Fruit fly (Drosophila melanogaster) whole organism, embryonic: ENCODE measurements around the gene Cp190.

Experiments used
- Antp ChIP-seq: fragments of 200-800 bp; sonication (Bioruptor generic); optimal IDR thresholded peaks from 3 replicates; lab custom pipeline; 2016; ENCODE audit warnings: missing biosample characterization, missing genetic modification characterization
- BEAF-32 ChIP-seq: fragments of 200-800 bp; sonication (Bioruptor generic); optimal IDR thresholded peaks from 3 replicates; lab custom pipeline; 2017; ENCODE audit warnings: missing biosample characterization, missing genetic modification characterization, mild to moderate bottlenecking, moderate library complexity, missing genetic modification reagents
- CG10321 ChIP-seq: fragments of 200-800 bp; sonication (Bioruptor generic); IDR thresholded peaks from 2 replicates; pipeline ENCODE4 v1.3.6; 2022; ENCODE audit warnings: missing biosample characterization, missing genetic modification characterization
- CG11723 ChIP-seq: fragments of 200-800 bp; sonication (Bioruptor generic); optimal IDR thresholded peaks from 2 replicates; lab custom pipeline; 2017; ENCODE audit warnings: missing biosample characterization, mild to moderate bottlenecking, missing genetic modification characterization
- CG12391 ChIP-seq: fragments of 200-800 bp; sonication (Bioruptor generic); optimal IDR thresholded peaks from 3 replicates; lab custom pipeline; 2018; ENCODE audit warnings: missing biosample characterization, mild to moderate bottlenecking, missing genetic modification characterization, moderate library complexity
- CG12942 ChIP-seq: fragments of 200-800 bp; sonication (Bioruptor generic); optimal IDR thresholded peaks from 3 replicates; lab custom pipeline; 2016; ENCODE audit warnings: missing biosample characterization, missing genetic modification characterization
- CG15479 ChIP-seq: fragments of 200-800 bp; sonication (Bioruptor generic); optimal IDR thresholded peaks from 3 replicates; lab custom pipeline; 2019; ENCODE audit warnings: missing biosample characterization, mild to moderate bottlenecking, missing genetic modification characterization, moderate library complexity
- CG15514 ChIP-seq: fragments of 200-800 bp; sonication (Bioruptor generic); optimal IDR thresholded peaks from 3 replicates; lab custom pipeline; 2017; ENCODE audit warnings: missing biosample characterization, missing genetic modification characterization, mild to moderate bottlenecking, moderate library complexity, missing genetic modification reagents
- CG17802 ChIP-seq: fragments of 200-800 bp; sonication (Bioruptor generic); optimal IDR thresholded peaks from 2 replicates; lab custom pipeline; 2018; ENCODE audit warnings: missing biosample characterization, mild to moderate bottlenecking, missing genetic modification characterization, moderate library complexity
- CG4282 ChIP-seq: fragments of 200-800 bp; sonication (Bioruptor generic); optimal IDR thresholded peaks from 2 replicates; lab custom pipeline; 2016; ENCODE audit warnings: missing biosample characterization, missing genetic modification characterization
- CG4617 ChIP-seq: fragments of 200-800 bp; sonication (Bioruptor generic); optimal IDR thresholded peaks from 3 replicates; lab custom pipeline; 2016; ENCODE audit warnings: missing biosample characterization, missing genetic modification characterization, borderline replicate concordance
- CG5180 ChIP-seq: fragments of 200-800 bp; sonication (Bioruptor generic); optimal IDR thresholded peaks from 3 replicates; lab custom pipeline; 2017; ENCODE audit warnings: missing biosample characterization, missing genetic modification characterization, mild to moderate bottlenecking, moderate library complexity, missing genetic modification reagents
- CG6854 ChIP-seq: fragments of 200-800 bp; sonication (Bioruptor generic); optimal IDR thresholded peaks from 3 replicates; lab custom pipeline; 2017; ENCODE audit warnings: missing biosample characterization, mild to moderate bottlenecking, missing genetic modification characterization
- CG7987 ChIP-seq: fragments of 200-800 bp; sonication (Bioruptor generic); optimal IDR thresholded peaks from 2 replicates; lab custom pipeline; 2018; ENCODE audit warnings: missing biosample characterization, mild to moderate bottlenecking, missing genetic modification characterization, moderate library complexity
- CG8388 ChIP-seq: fragments of 200-800 bp; sonication (Bioruptor generic); optimal IDR thresholded peaks from 2 replicates; lab custom pipeline; 2019; ENCODE audit warnings: missing biosample characterization, mild to moderate bottlenecking, missing genetic modification characterization, moderate library complexity
- CHES-1-like ChIP-seq: fragments of 200-800 bp; sonication (Bioruptor generic); optimal IDR thresholded peaks from 2 replicates; lab custom pipeline; 2016; ENCODE audit warnings: missing biosample characterization, missing genetic modification characterization
- Chrac-16 ChIP-seq: fragments of 200-800 bp; sonication (Bioruptor generic); optimal IDR thresholded peaks from 3 replicates; lab custom pipeline; 2016; ENCODE audit warnings: missing biosample characterization, missing genetic modification characterization
- D ChIP-seq, 2 experiments: fragments of 200-800 bp in 1 of 2; fragments of >200 bp in 1 of 2; sonication (Bioruptor generic) in 1 of 2; optimal IDR thresholded peaks; 2 replicates in 1 of 2; 3 replicates in 1 of 2; lab custom pipeline; 2017; ENCODE audit warnings: mild to moderate bottlenecking in 1 of 2, missing biosample characterization in 1 of 2, missing genetic modification characterization in 1 of 2, missing genetic modification reagents in 1 of 2
- Deaf1 ChIP-seq: fragments of 200-800 bp; optimal IDR thresholded peaks from 3 replicates; lab custom pipeline; 2019; ENCODE audit warnings: missing biosample characterization, mild to moderate bottlenecking, missing genetic modification characterization, moderate library complexity
- Dek ChIP-seq: fragments of 200-800 bp; sonication (Bioruptor generic); optimal IDR thresholded peaks from 3 replicates; lab custom pipeline; 2019; ENCODE audit warnings: missing biosample characterization, mild to moderate bottlenecking, missing genetic modification characterization, moderate library complexity
- Gsc ChIP-seq: fragments of 200-800 bp; sonication (Bioruptor generic); IDR thresholded peaks from 2 replicates; pipeline ENCODE4 v1.3.6; 2022; ENCODE audit warnings: missing biosample characterization, missing genetic modification characterization
- HmgZ ChIP-seq: fragments of 200-800 bp; sonication (Bioruptor generic); optimal IDR thresholded peaks from 2 replicates; lab custom pipeline; 2018; ENCODE audit warnings: missing biosample characterization, mild to moderate bottlenecking, missing genetic modification characterization
- MESR4 ChIP-seq: fragments of 200-800 bp; sonication (Bioruptor generic); optimal IDR thresholded peaks from 2 replicates; lab custom pipeline; 2018; ENCODE audit warnings: missing biosample characterization, mild to moderate bottlenecking, missing genetic modification characterization, moderate library complexity
- MTF-1 ChIP-seq: fragments of 200-800 bp; sonication (Bioruptor generic); optimal IDR thresholded peaks from 2 replicates; lab custom pipeline; 2018; ENCODE audit warnings: missing biosample characterization, mild to moderate bottlenecking, missing genetic modification characterization, borderline replicate concordance
- Myb ChIP-seq: fragments of 200-800 bp; sonication (Bioruptor generic); optimal IDR thresholded peaks from 2 replicates; lab custom pipeline; 2016; ENCODE audit warnings: missing biosample characterization, missing genetic modification characterization
- NC2β ChIP-seq: fragments of 200-800 bp; sonication (Bioruptor generic); optimal IDR thresholded peaks from 2 replicates; lab custom pipeline; 2016; ENCODE audit warnings: missing biosample characterization, missing genetic modification characterization
- Nf-YC ChIP-seq: fragments of 200-800 bp; optimal IDR thresholded peaks from 3 replicates; lab custom pipeline; 2019; ENCODE audit warnings: missing biosample characterization, mild to moderate bottlenecking, missing genetic modification characterization, moderate library complexity
- Oaz ChIP-seq: fragments of 200-800 bp; sonication (Bioruptor generic); IDR thresholded peaks from 2 replicates; pipeline ENCODE4 v1.3.6; 2022; ENCODE audit warnings: missing biosample characterization, missing genetic modification characterization
- Ravus ChIP-seq: fragments of 200-800 bp; sonication (Bioruptor generic); IDR thresholded peaks from 2 replicates; pipeline ENCODE4 v1.3.6; 2022; ENCODE audit warnings: missing biosample characterization, missing genetic modification characterization
- chif ChIP-seq, 2 experiments: fragments of 200-800 bp; sonication (Bioruptor generic); optimal IDR thresholded peaks; 3 replicates each; lab custom pipeline; 2016; ENCODE audit warnings: missing biosample characterization in 2 of 2, missing genetic modification characterization in 2 of 2
- gem ChIP-seq: fragments of 200-800 bp; sonication (Bioruptor generic); optimal IDR thresholded peaks from 2 replicates; lab custom pipeline; 2019; ENCODE audit warnings: missing biosample characterization, mild to moderate bottlenecking, missing genetic modification characterization, moderate library complexity
- gsb-n ChIP-seq: fragments of 200-800 bp; sonication (Bioruptor generic); optimal IDR thresholded peaks from 3 replicates; lab custom pipeline; 2018; ENCODE audit warnings: missing biosample characterization, mild to moderate bottlenecking, missing genetic modification characterization
- jumu ChIP-seq: fragments of 200-800 bp; sonication (Bioruptor generic); optimal IDR thresholded peaks from 3 replicates; lab custom pipeline; 2016; ENCODE audit warnings: missing biosample characterization, missing genetic modification characterization
- lola ChIP-seq, 3 experiments: fragments of >200 bp in 2 of 3; fragments of 200-800 bp in 1 of 3; sonication (Bioruptor generic) in 1 of 3; optimal IDR thresholded peaks; 2 replicates each; lab custom pipeline; 2017 to 2019; ENCODE audit warnings: missing biosample characterization in 3 of 3, missing genetic modification characterization in 3 of 3, mild to moderate bottlenecking in 1 of 3, moderate library complexity in 1 of 3
- pho ChIP-seq: fragments of 200-800 bp; sonication (Bioruptor generic); optimal IDR thresholded peaks from 2 replicates; lab custom pipeline; 2016; ENCODE audit warnings: missing biosample characterization, missing genetic modification characterization
- prd ChIP-seq, 3 experiments: fragments of >200 bp in 2 of 3; fragments of 200-800 bp in 1 of 3; sonication (Bioruptor generic) in 1 of 3; optimal IDR thresholded peaks in 2 of 3; IDR thresholded peaks in 1 of 3; 2 replicates in 2 of 3; 3 replicates in 1 of 3; pipeline versions ENCODE4 v1.3.6 to Lab custom; 2017 to 2022; ENCODE audit warnings: missing biosample characterization in 1 of 3, missing genetic modification characterization in 1 of 3
- pzg ChIP-seq: fragments of 200-800 bp; sonication (Bioruptor generic); optimal IDR thresholded peaks from 3 replicates; lab custom pipeline; 2018; ENCODE audit warnings: missing biosample characterization, mild to moderate bottlenecking, missing genetic modification characterization, moderate library complexity
- rib ChIP-seq: fragments of 200-800 bp; sonication (Bioruptor generic); IDR thresholded peaks from 2 replicates; pipeline ENCODE4 v1.3.6; 2022; ENCODE audit warnings: missing biosample characterization, missing genetic modification characterization
- row ChIP-seq: fragments of 200-800 bp; sonication (Bioruptor generic); IDR thresholded peaks from 3 replicates; pipeline ENCODE4 v1.3.6; 2022; ENCODE audit warnings: missing biosample characterization, missing genetic modification characterization
- sc ChIP-seq, 3 experiments: fragments of >200 bp in 2 of 3; fragments of 200-800 bp in 1 of 3; sonication (Bioruptor generic) in 1 of 3; optimal IDR thresholded peaks; 2 replicates in 2 of 3; 3 replicates in 1 of 3; lab custom pipeline; 2017; ENCODE audit warnings: mild to moderate bottlenecking in 1 of 3, missing biosample characterization in 1 of 3, missing genetic modification characterization in 1 of 3, missing genetic modification reagents in 1 of 3
- schlank ChIP-seq: fragments of 200-800 bp; sonication (Bioruptor generic); optimal IDR thresholded peaks from 2 replicates; lab custom pipeline; 2018; ENCODE audit warnings: missing biosample characterization, mild to moderate bottlenecking, missing genetic modification characterization
- sqz ChIP-seq: fragments of 200-800 bp; sonication (Bioruptor generic); optimal IDR thresholded peaks from 3 replicates; lab custom pipeline; 2018; ENCODE audit warnings: missing biosample characterization, mild to moderate bottlenecking, missing genetic modification characterization
- sr ChIP-seq: fragments of 200-800 bp; sonication (Bioruptor generic); IDR thresholded peaks from 3 replicates; pipeline ENCODE4 v1.3.6; 2022; ENCODE audit warnings: missing biosample characterization, missing genetic modification characterization
- trem ChIP-seq: fragments of 200-800 bp; optimal IDR thresholded peaks from 3 replicates; lab custom pipeline; 2019; ENCODE audit warnings: missing biosample characterization, mild to moderate bottlenecking, missing genetic modification characterization, moderate library complexity
- usp ChIP-seq: fragments of >200 bp; optimal IDR thresholded peaks from 2 replicates; lab custom pipeline; 2017; ENCODE audit warnings: missing biosample characterization, missing genetic modification characterization
- wdn ChIP-seq: fragments of 200-800 bp; sonication (Bioruptor generic); IDR thresholded peaks from 2 replicates; pipeline ENCODE4 v1.3.6; 2022; ENCODE audit warnings: missing biosample characterization, missing genetic modification characterization
- zen ChIP-seq: fragments of 200-800 bp; sonication (Bioruptor generic); optimal IDR thresholded peaks from 3 replicates; lab custom pipeline; 2018; ENCODE audit warnings: missing biosample characterization, mild to moderate bottlenecking, missing genetic modification characterization, moderate library complexity

Gene Cp190

DNA sequence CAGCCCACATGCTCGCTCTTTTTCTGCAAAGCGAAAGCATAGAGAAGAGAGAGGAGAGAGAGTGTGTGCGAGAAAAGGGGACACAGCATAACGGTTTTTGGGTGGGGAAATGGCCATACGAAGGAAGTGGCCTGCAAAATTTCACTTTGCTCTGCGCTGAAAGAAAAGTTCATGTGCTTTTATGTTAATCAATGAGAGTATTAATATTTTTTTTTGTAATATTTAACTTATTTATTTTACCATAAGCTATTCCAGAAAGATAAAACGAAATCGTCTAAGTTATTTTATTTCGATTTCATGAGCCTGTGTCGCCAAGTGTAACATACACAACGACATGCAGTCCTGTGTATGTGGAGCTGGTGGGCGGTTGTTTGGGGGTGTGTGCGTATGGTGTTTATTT lies 24.6 kb downstream of the Cp190 start (continued):
- TF ChIP-seq sc (optimal IDR thresholded peaks at IDR 0.05; lab: Kevin White, UChicago): no peak
- TF ChIP-seq sc (GFP tag; optimal IDR thresholded peaks at IDR 0.05; lab: Kevin White, UChicago): no peak
- TF ChIP-seq jumu (GFP tag; lab: Kevin White, UChicago): no peak
- peak; percentile 56 for TF ChIP-seq schlank
- TF ChIP-seq, all 482 proteins: peak for 188

- TF ChIP-seq Nf-YC (tag; lab: Kevin White, UChicago) (no peak), Gsc (no peak), D (optimal IDR thresholded peaks at IDR 0.05; lab: Kevin White, UChicago) (peak; percentile 45), D (GFP tag; optimal IDR thresholded peaks at IDR 0.05; lab: Kevin White, UChicago) (no peak), Antp (GFP tag; lab: Kevin White, UChicago) (no peak), Chrac-16 (GFP tag; lab: Kevin White, UChicago) (no peak), sqz (GFP tag; lab: Kevin White, UChicago) (no peak), CHES-1-like (no peak), CG5180 (GFP tag; lab: Kevin White, UChicago) (peak; percentile 77), CG8388 (GFP tag; lab: Kevin White, UChicago) (peak; percentile 16), CG10321 (GFP tag; lab: Robert Waterston, UW) (no peak), CG4617 (GFP tag; lab: Kevin White, UChicago) (no peak), gem (no peak), NC2β (no peak), CG17802 (tag; lab: Kevin White, UChicago) (no peak), Dek (tag; lab: Kevin White, UChicago) (no peak), HmgZ (tag; lab: Kevin White, UChicago) (no peak), CG6854 (no peak), Myb (GFP tag; lab: Kevin White, UChicago) (peak; percentile 95), zen (tag; lab: Kevin White, UChicago) (no peak), MESR4 (GFP tag; lab: Kevin White, UChicago) (peak; percentile 7), pho (GFP tag; lab: Kevin White, UChicago) (no peak), rib (no peak; the same call in 1 of the 2 replicates), Oaz (no peak), gsb-n (no peak), row (GFP tag; lab: Robert Waterston, UW) (peak; percentile 18; the same call in 1 of the 3 replicates), CG4282 (GFP tag; lab: Kevin White, UChicago) (no peak), pzg (GFP tag; lab: Kevin White, UChicago) (peak; percentile 51), CG12942 (no peak), usp (GFP tag; lab: Kevin White, UChicago) (no peak), CG15514 (GFP tag; lab: Kevin White, UChicago) (peak; percentile 99), wdn (GFP tag; lab: Robert Waterston, UW) (no peak), CG11723 (GFP tag; lab: Kevin White, UChicago) (no peak), Deaf1 (tag; lab: Kevin White, UChicago) (peak; percentile 86), prd (optimal IDR thresholded peaks at IDR 0.05; lab: Kevin White, UChicago) (no peak), prd (GFP tag; IDR thresholded peaks at IDR 0.05; lab: Robert Waterston, UW) (no peak), CG15479 (GFP tag; lab: Kevin White, UChicago) (no peak), sr (GFP tag; lab: Robert Waterston, UW) (no peak), MTF-1 (GFP tag; lab: Kevin White, UChicago) (no peak), Ravus (GFP tag; lab: Robert Waterston, UW) (no peak), CG7987 (GFP tag; lab: Kevin White, UChicago) (no peak), chif (GFP tag; optimal IDR thresholded peaks at IDR 0.05; lab: Kevin White, UChicago) (no peak), trem (tag; lab: Kevin White, UChicago) (peak; percentile 17), BEAF-32 (peak; percentile 4), CG12391 (peak; percentile 21), lola (GFP tag; optimal IDR thresholded peaks at IDR 0.05; lab: Kevin White, UChicago) (no peak)
Measured at dm6 chr3R:15249735-15250134, 25.3 kb downstream of the Cp190 start, which contains the start of gene CG42404. Gene CG42404, plus strand, starts transcription at chr3R:15250094.
